Worm (Caenorhabditis elegans): ENCODE measurements around the gene Y47D7A.3.

Y47D7A.3 gene

ce11 chrV:4414613-4415071 is 3.9 kb downstream of the Y47D7A.3 start, which contains the start of gene grl-5:
Gene grl-5 (minus strand): TSS chrV:4414663.
- TF ChIP-seq unc-62 (GFP tag; optimal IDR thresholded peaks at IDR 0.05 in 1 of 2), result peak in 1 of 2 experiments; percentile 84
- TF ChIP-seq unc-62 (tag; optimal IDR thresholded peaks at IDR 0.05), result no peak
- TF ChIP-seq attf-4 (tag; optimal IDR thresholded peaks at IDR 0.05), result no peak
- TF ChIP-seq aha-1 (tag), result peak; percentile 94
- TF ChIP-seq hlh-11 (tag; optimal IDR thresholded peaks at IDR 0.05), result peak; percentile 41

DNA sequence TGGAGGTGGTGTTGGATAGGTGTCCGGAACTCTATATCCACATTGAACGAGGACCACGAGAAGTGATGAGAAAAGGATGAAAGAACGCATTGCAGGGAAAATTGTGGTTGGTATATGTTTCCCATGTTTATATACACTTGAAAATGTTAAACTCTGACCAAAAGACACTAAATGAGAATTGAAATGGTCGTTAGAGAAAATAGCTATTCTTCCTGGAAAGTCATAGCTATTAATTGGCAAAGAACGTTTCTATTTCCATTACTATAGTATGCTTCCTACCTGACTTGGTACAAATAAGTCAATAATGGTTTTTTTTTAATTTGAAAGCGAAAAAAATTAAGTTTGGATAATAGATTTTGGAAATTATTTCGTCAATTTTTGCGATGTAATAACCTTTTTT is 6.0 kb downstream of the Y47D7A.3 start, which contains the start of gene Y47D7A.18:
TSS of gene Y47D7A.18 (minus strand) at position 101 of the 400 bp plus-strand sequence.
- TF ChIP-seq mxl-2 (GFP tag; conservative IDR thresholded peaks at IDR 0.05), result no peak
- peak in 1 of 2 experiments; percentile 31 for TF ChIP-seq unc-62 (GFP tag; optimal IDR thresholded peaks at IDR 0.05 in 1 of 2)
- TF ChIP-seq unc-62 (tag; optimal IDR thresholded peaks at IDR 0.05), result no peak

DNA sequence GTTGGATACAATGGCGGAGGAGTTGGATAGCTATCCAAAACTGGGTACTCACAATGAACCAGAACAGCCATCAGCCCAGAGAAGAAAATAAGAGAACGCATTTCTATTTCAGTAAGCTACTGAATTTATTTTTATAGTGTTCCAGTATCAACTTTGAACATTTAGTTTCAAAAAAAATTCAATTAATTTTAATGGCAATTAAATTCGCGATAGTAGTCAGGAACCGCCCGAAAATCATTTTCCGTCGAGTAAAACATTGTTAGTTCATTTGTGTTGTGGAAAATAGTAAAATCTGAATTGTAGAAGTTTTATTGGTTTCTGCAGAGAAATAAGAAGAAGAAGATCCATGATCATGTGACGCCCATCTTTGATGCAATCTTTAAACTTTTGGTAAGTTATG is 7.4 kb downstream of the Y47D7A.3 start, which contains the start of gene Y47D7A.6:
TSS of gene Y47D7A.6 (minus strand) at position 101 of the 400 bp plus-strand sequence.
- no peak for TF ChIP-seq tra-1 (GFP tag; IDR thresholded peaks at IDR 0.05)
- TF ChIP-seq daf-12 (tag; optimal IDR thresholded peaks at IDR 0.05), result no peak
- TF ChIP-seq jun-1 (tag; optimal IDR thresholded peaks at IDR 0.05), result no peak
- TF ChIP-seq ama-1 (optimal IDR thresholded peaks at IDR 0.05), result no peak
- TF ChIP-seq spr-3 (GFP tag; optimal IDR thresholded peaks at IDR 0.05), result no peak
- TF ChIP-seq ceh-28 (tag; optimal IDR thresholded peaks at IDR 0.05), result no peak
- no peak for TF ChIP-seq hif-1 (tag; optimal IDR thresholded peaks at IDR 0.05)
- no peak for TF ChIP-seq pha-4 (GFP tag; IDR thresholded peaks at IDR 0.05)
- TF ChIP-seq pha-4 (tag; optimal IDR thresholded peaks at IDR 0.05), result no peak
- TF ChIP-seq dmd-6 (GFP tag; IDR thresholded peaks at IDR 0.05), result no peak
- no peak for TF ChIP-seq lin-38 (GFP tag; IDR thresholded peaks at IDR 0.05)
- TF ChIP-seq ceh-44 (GFP tag; IDR thresholded peaks at IDR 0.05), result no peak
- TF ChIP-seq php-3 (GFP tag; IDR thresholded peaks at IDR 0.05), result no peak
- TF ChIP-seq madf-9 (GFP tag; conservative IDR thresholded peaks at IDR 0.05), result no peak
- no peak for TF ChIP-seq nhr-102 (tag; optimal IDR thresholded peaks at IDR 0.05)
- TF ChIP-seq cey-2 (tag; optimal IDR thresholded peaks at IDR 0.05; ENCODE audit: borderline replicate concordance, insufficient read depth), result no peak
- TF ChIP-seq mxl-3 (GFP tag; optimal IDR thresholded peaks at IDR 0.05), result no peak
- no peak for TF ChIP-seq lin-15B (tag; optimal IDR thresholded peaks at IDR 0.05)
- TF ChIP-seq daf-16 (GFP tag; optimal IDR thresholded peaks at IDR 0.05), result no peak
- no peak for TF ChIP-seq daf-16 (tag; optimal IDR thresholded peaks at IDR 0.05)
- no peak for TF ChIP-seq tag-97 (GFP tag; IDR thresholded peaks at IDR 0.05)
- no peak for TF ChIP-seq ztf-11 (tag; optimal IDR thresholded peaks at IDR 0.05)

DNA sequence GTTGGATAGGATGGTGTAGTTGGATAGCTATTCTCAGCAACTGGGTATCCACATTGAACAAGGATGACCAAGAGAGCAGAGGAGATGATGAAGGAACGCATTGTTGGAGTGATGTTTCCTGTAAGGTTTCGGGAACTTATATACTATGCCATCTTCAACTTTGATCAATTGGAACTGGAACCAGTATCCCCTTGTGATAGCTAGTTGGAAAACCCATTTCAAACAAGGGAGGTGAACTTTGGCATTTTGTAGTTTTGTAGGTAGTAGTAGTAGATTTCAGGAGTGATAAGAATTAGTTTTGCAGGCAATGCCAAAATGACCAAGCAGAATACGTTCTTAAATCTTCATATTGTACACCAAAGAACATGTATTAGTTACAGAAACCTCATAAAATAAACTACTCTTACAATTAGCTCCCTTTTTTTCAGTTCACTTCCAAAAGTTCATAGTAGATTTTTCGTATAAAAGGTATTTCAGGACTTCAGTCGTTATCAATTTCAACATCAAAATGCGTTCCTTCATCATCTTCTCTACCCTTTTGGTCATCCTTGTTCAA is 9.1 kb downstream of the Y47D7A.3 start, which contains the start of the genes Y47D7A.7 and Y47D7A.2:
TSS of gene Y47D7A.7 (minus strand) at position 101 of the 556 bp plus-strand sequence.
TSS of gene Y47D7A.2 (plus strand) at position 506 of the 556 bp plus-strand sequence.
- TF ChIP-seq ceh-62 (tag; optimal IDR thresholded peaks at IDR 0.05), result no peak
- TF ChIP-seq daf-16 (GFP tag; optimal IDR thresholded peaks at IDR 0.05), result no peak
- TF ChIP-seq daf-16 (tag; optimal IDR thresholded peaks at IDR 0.05), result no peak
- no peak for TF ChIP-seq dmd-8 (GFP tag; IDR thresholded peaks at IDR 0.05)
- TF ChIP-seq nhr-42 (GFP tag; IDR thresholded peaks at IDR 0.05), result no peak
- TF ChIP-seq tag-97 (GFP tag; IDR thresholded peaks at IDR 0.05), result no peak
- TF ChIP-seq F26F4.8 (GFP tag; conservative IDR thresholded peaks at IDR 0.05), result no peak
- TF ChIP-seq lim-7 (GFP tag; IDR thresholded peaks at IDR 0.05), result no peak
- no peak for TF ChIP-seq T26A8.4 (GFP tag; IDR thresholded peaks at IDR 0.05)
- no peak for TF ChIP-seq ceh-28 (tag; optimal IDR thresholded peaks at IDR 0.05)
- TF ChIP-seq ces-1 (GFP tag; optimal IDR thresholded peaks at IDR 0.05), result no peak
- TF ChIP-seq spr-1 (tag; optimal IDR thresholded peaks at IDR 0.05), result no peak
- TF ChIP-seq nhr-25 (tag; optimal IDR thresholded peaks at IDR 0.05; ENCODE audit: borderline replicate concordance, insufficient read depth), result no peak
- TF ChIP-seq pqm-1 (tag; optimal IDR thresholded peaks at IDR 0.05), result no peak
- TF ChIP-seq set-16 (GFP tag; IDR thresholded peaks at IDR 0.05), result no peak
- no peak for TF ChIP-seq R02D3.7 (tag; optimal IDR thresholded peaks at IDR 0.05)
- TF ChIP-seq nhr-76 (tag; optimal IDR thresholded peaks at IDR 0.05), result no peak
- no peak for TF ChIP-seq nhr-11 (tag; optimal IDR thresholded peaks at IDR 0.05)

Data from whole organism, L4 larva.